Fruit fly (Drosophila melanogaster) whole organism, embryonic: ENCODE measurements around the gene nst.

Experiments used
- Atf3 ChIP-seq: fragments of 200-800 bp; sonication (Bioruptor generic); optimal IDR thresholded peaks from 3 replicates; lab custom pipeline; 2016; ENCODE audit warnings: missing biosample characterization, missing genetic modification characterization
- Bdp1 ChIP-seq: fragments of 200-800 bp; sonication (Bioruptor generic); optimal IDR thresholded peaks from 3 replicates; lab custom pipeline; 2016; ENCODE audit warnings: missing biosample characterization, missing genetic modification characterization
- CG10543 ChIP-seq: fragments of 200-800 bp; sonication (Bioruptor generic); optimal IDR thresholded peaks from 3 replicates; lab custom pipeline; 2017; ENCODE audit warnings: missing biosample characterization, mild to moderate bottlenecking, missing genetic modification characterization, moderate library complexity
- CG11504 ChIP-seq: fragments of 200-800 bp; sonication (Bioruptor generic); optimal IDR thresholded peaks from 3 replicates; lab custom pipeline; 2019; ENCODE audit warnings: missing biosample characterization, mild to moderate bottlenecking, missing genetic modification characterization, moderate library complexity
- CG12155 ChIP-seq: fragments of 200-800 bp; sonication (Bioruptor generic); optimal IDR thresholded peaks from 3 replicates; lab custom pipeline; 2016; ENCODE audit warnings: missing biosample characterization, missing genetic modification characterization
- CG13775 ChIP-seq: fragments of 200-800 bp; sonication (Bioruptor generic); optimal IDR thresholded peaks from 3 replicates; lab custom pipeline; 2017; ENCODE audit warnings: missing biosample characterization, mild to moderate bottlenecking, missing genetic modification characterization
- CG14667 ChIP-seq: fragments of 200-800 bp; sonication (Bioruptor generic); IDR thresholded peaks from 2 replicates; pipeline ENCODE4 v1.3.6; 2022; ENCODE audit warnings: missing biosample characterization, missing genetic modification characterization
- CG15269 ChIP-seq: fragments of 200-800 bp; sonication (Bioruptor generic); optimal IDR thresholded peaks from 2 replicates; lab custom pipeline; 2018; ENCODE audit warnings: missing biosample characterization, mild to moderate bottlenecking, missing genetic modification characterization, moderate library complexity
- CG17385 ChIP-seq: fragments of 200-800 bp; sonication (Bioruptor generic); optimal IDR thresholded peaks from 3 replicates; lab custom pipeline; 2018; ENCODE audit warnings: missing biosample characterization, mild to moderate bottlenecking, missing genetic modification characterization
- CG17802 ChIP-seq: fragments of 200-800 bp; sonication (Bioruptor generic); optimal IDR thresholded peaks from 2 replicates; lab custom pipeline; 2018; ENCODE audit warnings: missing biosample characterization, mild to moderate bottlenecking, missing genetic modification characterization, moderate library complexity
- CG2199 ChIP-seq: fragments of 200-800 bp; sonication (Bioruptor generic); IDR thresholded peaks from 3 replicates; pipeline ENCODE4 v1.3.6; 2022; ENCODE audit warnings: missing biosample characterization, missing genetic modification characterization
- CG32772 ChIP-seq: fragments of 200-800 bp; sonication (Bioruptor generic); IDR thresholded peaks from 2 replicates; pipeline ENCODE4 v1.3.6; 2022; ENCODE audit warnings: missing biosample characterization, missing genetic modification characterization
- CG33557 ChIP-seq: fragments of 200-800 bp; sonication (Bioruptor generic); optimal IDR thresholded peaks from 2 replicates; lab custom pipeline; 2019; ENCODE audit warnings: missing biosample characterization, mild to moderate bottlenecking, missing genetic modification characterization, moderate library complexity
- CG42726 ChIP-seq: fragments of 200-800 bp; sonication (Bioruptor generic); IDR thresholded peaks from 2 replicates; pipeline ENCODE4 v1.3.6; 2022; ENCODE audit warnings: missing biosample characterization, missing genetic modification characterization; ENCODE audit not compliant: partially characterized antibody
- CG43689 ChIP-seq: fragments of 200-800 bp; sonication (Bioruptor generic); IDR thresholded peaks from 2 replicates; pipeline ENCODE4 v1.3.6; 2022; ENCODE audit warnings: missing biosample characterization, missing genetic modification characterization
- CG4730 ChIP-seq: fragments of 200-800 bp; sonication (Bioruptor generic); IDR thresholded peaks from 2 replicates; pipeline ENCODE4 v1.3.6; 2022; ENCODE audit warnings: missing biosample characterization, missing genetic modification characterization
- CG5245 ChIP-seq: fragments of 200-800 bp; sonication (Bioruptor generic); optimal IDR thresholded peaks from 3 replicates; lab custom pipeline; 2016; ENCODE audit warnings: missing biosample characterization, missing genetic modification characterization
- CG6689 ChIP-seq: fragments of 200-800 bp; sonication (Bioruptor generic); IDR thresholded peaks from 2 replicates; pipeline ENCODE4 v1.3.6; 2022; ENCODE audit warnings: missing biosample characterization, missing genetic modification characterization
- CG8478 ChIP-seq: fragments of >200 bp; optimal IDR thresholded peaks from 2 replicates; lab custom pipeline; 2018
- CG8944 ChIP-seq: fragments of 200-800 bp; sonication (Bioruptor generic); optimal IDR thresholded peaks from 3 replicates; lab custom pipeline; 2016; ENCODE audit warnings: missing biosample characterization, missing genetic modification characterization
- CrebB ChIP-seq: fragments of 200-800 bp; sonication (Bioruptor generic); optimal IDR thresholded peaks from 3 replicates; lab custom pipeline; 2018; ENCODE audit warnings: missing biosample characterization, mild to moderate bottlenecking, missing genetic modification characterization
- Doc2 ChIP-seq: fragments of 200-800 bp; sonication (Bioruptor generic); IDR thresholded peaks from 2 replicates; pipeline ENCODE4 v1.3.6; 2022; ENCODE audit warnings: missing biosample characterization, missing genetic modification characterization
- Dref ChIP-seq: fragments of 200-800 bp; sonication (Bioruptor generic); IDR thresholded peaks from 2 replicates; pipeline ENCODE4 v1.3.6; 2022; ENCODE audit warnings: missing biosample characterization, missing genetic modification characterization
- HHEX ChIP-seq: fragments of 200-800 bp; sonication (Bioruptor generic); optimal IDR thresholded peaks from 3 replicates; lab custom pipeline; 2017; ENCODE audit warnings: missing biosample characterization, mild to moderate bottlenecking, missing genetic modification characterization, missing genetic modification reagents
- HLH3B ChIP-seq: fragments of 200-800 bp; sonication (Bioruptor generic); IDR thresholded peaks from 2 replicates; pipeline ENCODE4 v1.3.6; 2022; ENCODE audit warnings: missing biosample characterization, missing genetic modification characterization
- Kr ChIP-seq: fragments of 200-800 bp; sonication (Bioruptor generic); optimal IDR thresholded peaks from 2 replicates; lab custom pipeline; 2017; ENCODE audit warnings: missing biosample characterization, mild to moderate bottlenecking, missing genetic modification characterization
- MTF-1 ChIP-seq: fragments of 200-800 bp; sonication (Bioruptor generic); optimal IDR thresholded peaks from 2 replicates; lab custom pipeline; 2018; ENCODE audit warnings: missing biosample characterization, mild to moderate bottlenecking, missing genetic modification characterization, borderline replicate concordance
- Nf-YA ChIP-seq: fragments of 200-800 bp; sonication (Bioruptor generic); IDR thresholded peaks from 2 replicates; pipeline ENCODE4 v1.3.6; 2022; ENCODE audit warnings: missing biosample characterization, missing genetic modification characterization
- NfI ChIP-seq: fragments of 200-800 bp; sonication (Bioruptor generic); optimal IDR thresholded peaks from 3 replicates; lab custom pipeline; 2018; ENCODE audit warnings: missing biosample characterization, mild to moderate bottlenecking, missing genetic modification characterization, moderate library complexity
- TFAM ChIP-seq: fragments of 200-800 bp; sonication (Bioruptor generic); optimal IDR thresholded peaks from 2 replicates; lab custom pipeline; 2017; ENCODE audit warnings: missing biosample characterization, missing genetic modification characterization, inconsistent platforms
- abd-A ChIP-seq: fragments of 200-800 bp; sonication (Bioruptor generic); optimal IDR thresholded peaks from 3 replicates; lab custom pipeline; 2019; ENCODE audit warnings: missing biosample characterization, mild to moderate bottlenecking, missing genetic modification characterization, moderate library complexity
- ash1 ChIP-seq: fragments of 200-800 bp; sonication (Bioruptor generic); optimal IDR thresholded peaks from 2 replicates; lab custom pipeline; 2018; ENCODE audit warnings: missing biosample characterization, mild to moderate bottlenecking, missing genetic modification characterization
- bsh ChIP-seq, 2 experiments: fragments of 200-800 bp; sonication (Bioruptor generic); optimal IDR thresholded peaks; 2 replicates each; lab custom pipeline; 2017 to 2018; ENCODE audit warnings: mild to moderate bottlenecking in 2 of 2, missing biosample characterization in 2 of 2, missing genetic modification characterization in 2 of 2, moderate library complexity in 1 of 2
- caup ChIP-seq: fragments of 200-800 bp; sonication (Bioruptor generic); optimal IDR thresholded peaks from 3 replicates; lab custom pipeline; 2017; ENCODE audit warnings: missing biosample characterization, mild to moderate bottlenecking, missing genetic modification characterization, moderate library complexity; ENCODE audit not compliant: severe bottlenecking
- croc ChIP-seq: fragments of 200-800 bp; sonication (Bioruptor generic); conservative IDR thresholded peaks from 3 replicates; pipeline ENCODE4 v1.3.6; 2022; ENCODE audit warnings: missing biosample characterization, missing genetic modification characterization
- crol ChIP-seq: fragments of 200-800 bp; sonication (Bioruptor generic); IDR thresholded peaks from 2 replicates; pipeline ENCODE4 v1.3.6; 2022; ENCODE audit warnings: missing biosample characterization, missing genetic modification characterization
- exex ChIP-seq: fragments of 200-800 bp; sonication (Bioruptor generic); optimal IDR thresholded peaks from 4 replicates; lab custom pipeline; 2018; ENCODE audit warnings: missing biosample characterization, mild to moderate bottlenecking, missing genetic modification characterization, moderate library complexity
- fd96Cb ChIP-seq: fragments of 200-800 bp; sonication (Bioruptor generic); optimal IDR thresholded peaks from 2 replicates; lab custom pipeline; 2018; ENCODE audit warnings: missing biosample characterization, mild to moderate bottlenecking, missing genetic modification characterization, moderate library complexity
- gce ChIP-seq: fragments of 200-800 bp; sonication (Bioruptor generic); IDR thresholded peaks from 3 replicates; pipeline ENCODE4 v1.3.6; 2022; ENCODE audit warnings: missing biosample characterization, missing genetic modification characterization
- p53 ChIP-seq: fragments of 200-800 bp; sonication (Bioruptor generic); optimal IDR thresholded peaks from 2 replicates; lab custom pipeline; 2016; ENCODE audit warnings: missing biosample characterization, missing genetic modification characterization
- pan ChIP-seq, 4 experiments: fragments of >200 bp in 3 of 4; fragments of 200-800 bp in 1 of 4; sonication (Bioruptor generic) in 1 of 4; optimal IDR thresholded peaks in 3 of 4; IDR thresholded peaks in 1 of 4; 2 replicates each; pipeline versions ENCODE4 v1.3.6 to Lab custom; 2017 to 2022; ENCODE audit warnings: missing biosample characterization in 2 of 4, missing genetic modification characterization in 2 of 4, mixed read lengths in 1 of 4
- phol ChIP-seq: fragments of 200-800 bp; sonication (Bioruptor generic); optimal IDR thresholded peaks from 3 replicates; lab custom pipeline; 2018; ENCODE audit warnings: missing biosample characterization, mild to moderate bottlenecking, missing genetic modification characterization, moderate library complexity
- pnt ChIP-seq: fragments of 200-800 bp; sonication (Bioruptor generic); optimal IDR thresholded peaks from 3 replicates; lab custom pipeline; 2016; ENCODE audit warnings: missing biosample characterization, missing genetic modification characterization
- psq ChIP-seq: fragments of 200-800 bp; sonication (Bioruptor generic); optimal IDR thresholded peaks from 2 replicates; lab custom pipeline; 2017; ENCODE audit warnings: missing biosample characterization, missing genetic modification characterization
- sima ChIP-seq: fragments of 200-800 bp; sonication (Bioruptor generic); optimal IDR thresholded peaks from 2 replicates; lab custom pipeline; 2016; ENCODE audit warnings: missing biosample characterization, missing genetic modification characterization
- sr ChIP-seq: fragments of 200-800 bp; sonication (Bioruptor generic); IDR thresholded peaks from 3 replicates; pipeline ENCODE4 v1.3.6; 2022; ENCODE audit warnings: missing biosample characterization, missing genetic modification characterization
- tgo ChIP-seq: fragments of 200-800 bp; sonication (Bioruptor generic); IDR thresholded peaks from 3 replicates; pipeline ENCODE4 v1.3.6; 2022; ENCODE audit warnings: missing biosample characterization, missing genetic modification characterization
- tup ChIP-seq: fragments of 200-800 bp; sonication (Bioruptor generic); optimal IDR thresholded peaks from 2 replicates; lab custom pipeline; 2016; ENCODE audit warnings: missing biosample characterization, mild to moderate bottlenecking, missing genetic modification characterization, moderate library complexity
- unpg ChIP-seq: fragments of 200-800 bp; sonication (Bioruptor generic); optimal IDR thresholded peaks from 3 replicates; lab custom pipeline; 2018; ENCODE audit warnings: missing biosample characterization, mild to moderate bottlenecking, missing genetic modification characterization, moderate library complexity
- vfl ChIP-seq: fragments of 200-800 bp; sonication (Bioruptor generic); optimal IDR thresholded peaks from 2 replicates; lab custom pipeline; 2016; ENCODE audit warnings: missing biosample characterization, missing genetic modification characterization

Gene nst

DNA sequence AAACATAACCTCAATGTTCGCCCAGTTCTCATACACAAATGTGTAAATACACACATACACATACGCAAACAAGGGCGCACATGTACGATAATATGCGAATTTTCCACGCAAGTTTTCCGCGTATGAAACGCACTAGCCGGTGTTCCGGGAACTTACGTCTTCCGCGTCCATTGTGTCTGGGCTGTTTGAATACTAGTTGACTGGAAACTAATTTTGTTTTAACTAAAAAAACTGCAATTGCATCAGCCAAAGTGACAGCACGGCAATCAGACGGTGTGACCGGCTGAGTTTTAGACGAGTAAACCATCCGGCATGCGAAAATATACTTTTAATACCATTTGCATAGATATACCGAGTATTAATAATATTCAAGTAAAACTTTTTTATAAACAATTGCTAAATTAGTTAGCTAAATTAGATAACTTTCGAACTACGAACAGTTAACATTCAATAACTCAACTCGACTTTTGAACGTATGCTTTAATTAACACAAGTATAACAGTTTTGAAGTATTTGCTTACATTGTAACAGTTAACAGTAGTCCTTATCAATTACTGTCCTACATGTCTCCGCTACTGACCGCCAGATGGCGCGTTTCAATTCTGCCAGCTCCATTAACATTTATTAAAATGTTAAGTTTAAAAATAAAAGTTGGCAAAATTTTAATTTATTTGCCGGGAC, 3.4 kb downstream of the nst start, which contains the start of gene eIF2beta (continued):
- TF ChIP-seq CG43689 (GFP tag; lab: Robert Waterston, UW) = no peak
- TF ChIP-seq CG12155 (GFP tag; lab: Kevin White, UChicago) = no peak
- TF ChIP-seq CG6689 (GFP tag; lab: Robert Waterston, UW) = no peak
- TF ChIP-seq CG5245 = peak; percentile 57
- peak; percentile 38 for TF ChIP-seq CG13775
- no peak for TF ChIP-seq vfl (GFP tag; lab: Kevin White, UChicago)
- peak; percentile 50 for TF ChIP-seq CrebB
- TF ChIP-seq CG33557 (GFP tag; lab: Kevin White, UChicago) = peak; percentile 29
- TF ChIP-seq Doc2 (GFP tag; lab: Robert Waterston, UW) = no peak
- TF ChIP-seq psq (GFP tag; lab: Kevin White, UChicago) = no peak
- no peak for TF ChIP-seq tup (GFP tag; lab: Kevin White, UChicago)
- no peak for TF ChIP-seq sima (GFP tag; lab: Kevin White, UChicago)
- TF ChIP-seq gce = 0 out of 3 replicates have a peak, but pooled peaks have one; percentile 39
- peak; percentile 5 for TF ChIP-seq phol (tag; lab: Kevin White, UChicago)
- TF ChIP-seq bsh (GFP tag; optimal IDR thresholded peaks at IDR 0.05; lab: Kevin White, UChicago) = peak in 1 of 2 experiments; percentile 20
- no peak for TF ChIP-seq p53 (GFP tag; lab: Kevin White, UChicago)
- no peak for TF ChIP-seq HLH3B (GFP tag; lab: Robert Waterston, UW)
- no peak for TF ChIP-seq fd96Cb (tag; lab: Kevin White, UChicago)
- peak; percentile 79 for TF ChIP-seq MTF-1 (GFP tag; lab: Kevin White, UChicago)
- no peak for TF ChIP-seq Kr (GFP tag; lab: Kevin White, UChicago)
- TF ChIP-seq ash1 = no peak
- no peak for TF ChIP-seq TFAM (GFP tag; lab: Kevin White, UChicago)
- no peak for TF ChIP-seq pnt (GFP tag; lab: Kevin White, UChicago)
- TF ChIP-seq Atf3 (GFP tag; lab: Kevin White, UChicago) = no peak
- no peak for TF ChIP-seq CG8478 (lab: Kevin White, UChicago)
- TF ChIP-seq CG2199 (GFP tag; lab: Robert Waterston, UW) = no peak
- no peak for TF ChIP-seq tgo (GFP tag; lab: Robert Waterston, UW)
- peak; percentile 52 for TF ChIP-seq CG17385 (GFP tag; lab: Kevin White, UChicago)
- no peak for TF ChIP-seq crol (GFP tag; lab: Robert Waterston, UW)
- no peak for TF ChIP-seq croc (GFP tag; lab: Robert Waterston, UW)
- TF ChIP-seq CG8944 (GFP tag; lab: Kevin White, UChicago) = no peak
- peak; percentile 42 for TF ChIP-seq CG11504 (tag; lab: Kevin White, UChicago)
- peak; percentile 26 for TF ChIP-seq CG17802 (tag; lab: Kevin White, UChicago)
- no peak for TF ChIP-seq abd-A (tag; lab: Kevin White, UChicago)
- TF ChIP-seq pan (optimal IDR thresholded peaks at IDR 0.05; lab: Kevin White, UChicago) = no peak
- TF ChIP-seq pan (GFP tag; optimal IDR thresholded peaks at IDR 0.05 in 1 of 2, IDR thresholded peaks at IDR 0.05 in 1 of 2) = peak in 1 of 2 experiments; percentile 48
- TF ChIP-seq Dref (GFP tag; lab: Robert Waterston, UW) = no peak
- TF ChIP-seq CG10543 (GFP tag; lab: Kevin White, UChicago) = peak; percentile 27
- TF ChIP-seq CG32772 (GFP tag; lab: Robert Waterston, UW) = no peak
- peak; percentile 70 for TF ChIP-seq NfI
- TF ChIP-seq Nf-YA (GFP tag; lab: Robert Waterston, UW) = no peak
- no peak for TF ChIP-seq Bdp1 (GFP tag; lab: Kevin White, UChicago)
- TF ChIP-seq unpg (GFP tag; lab: Kevin White, UChicago) = no peak
- TF ChIP-seq exex (tag; lab: Kevin White, UChicago) = peak; percentile 37
- TF ChIP-seq CG15269 (tag; lab: Kevin White, UChicago) = peak; percentile 54
- TF ChIP-seq CG14667 (GFP tag; lab: Robert Waterston, UW) = no peak
- peak; percentile 16 for TF ChIP-seq caup (GFP tag; lab: Kevin White, UChicago)
- TF ChIP-seq CG42726 = no peak
- TF ChIP-seq CG4730 (GFP tag; lab: Robert Waterston, UW) = no peak
- TF ChIP-seq HHEX (GFP tag; lab: Kevin White, UChicago) = no peak
- no peak for TF ChIP-seq sr (GFP tag; lab: Robert Waterston, UW)
